Worm (Caenorhabditis elegans): ENCODE data around the gene K08D9.9.

Gene K08D9.9

ce11 chrV:3194952-3195450 lies 41.5 kb downstream of the K08D9.9 start, which contains the start of gene Y73C8B.2:
Gene Y73C8B.2 (minus strand): TSS chrV:3195002.
- TF ChIP-seq lin-35 (GFP tag; optimal IDR thresholded peaks at IDR 0.05) = peak; percentile 19 to 59
- TF ChIP-seq C16A3.4 (tag; optimal IDR thresholded peaks at IDR 0.05) = peak; percentile 22
- TF ChIP-seq blmp-1 (tag; optimal IDR thresholded peaks at IDR 0.05) = peak; percentile 42
- TF ChIP-seq nhr-47 (tag; optimal IDR thresholded peaks at IDR 0.05) = peak; percentile 9
- peak; percentile 17 to 35 for TF ChIP-seq efl-1 (optimal IDR thresholded peaks at IDR 0.05)
- peak; percentile 31 to 45 for TF ChIP-seq efl-1 (GFP tag; optimal IDR thresholded peaks at IDR 0.05 in 1 of 2)
- peak; percentile 28 for TF ChIP-seq snu-23 (GFP tag; optimal IDR thresholded peaks at IDR 0.05)
- peak; percentile 39 for TF ChIP-seq nhr-71 (tag; optimal IDR thresholded peaks at IDR 0.05)
- TF ChIP-seq nhr-85 (tag) = peak; percentile 45
- peak in 1 of 2 experiments; percentile 45 for TF ChIP-seq lsy-2 (tag; optimal IDR thresholded peaks at IDR 0.05)
- TF ChIP-seq mep-1 (tag; optimal IDR thresholded peaks at IDR 0.05) = peak; percentile 45
- TF ChIP-seq mdl-1 (tag; optimal IDR thresholded peaks at IDR 0.05) = no peak
- peak; percentile 31 for TF ChIP-seq nhr-20 (tag; optimal IDR thresholded peaks at IDR 0.05)
- TF ChIP-seq lin-14 (GFP tag; optimal IDR thresholded peaks at IDR 0.05) = peak; percentile 76
- peak; percentile 3 for TF ChIP-seq irx-1 (tag; optimal IDR thresholded peaks at IDR 0.05)
- TF ChIP-seq snpc-4 (tag; optimal IDR thresholded peaks at IDR 0.05) = no peak
- TF ChIP-seq zip-4 (GFP tag; optimal IDR thresholded peaks at IDR 0.05) = no peak
- peak; percentile 28 for TF ChIP-seq tbx-2 (tag; optimal IDR thresholded peaks at IDR 0.05)
- no peak for TF ChIP-seq vab-15 (tag; optimal IDR thresholded peaks at IDR 0.05)
- TF ChIP-seq dpl-1 (GFP tag; optimal IDR thresholded peaks at IDR 0.05) = peak in 1 of 3 experiments; percentile 67
- no peak for TF ChIP-seq lin-39 (tag; optimal IDR thresholded peaks at IDR 0.05)
- TF ChIP-seq skn-1 (tag; optimal IDR thresholded peaks at IDR 0.05) = peak; percentile 11
- TF ChIP-seq dsc-1 (tag; optimal IDR thresholded peaks at IDR 0.05) = no peak
- TF ChIP-seq lin-15B (tag; optimal IDR thresholded peaks at IDR 0.05) = peak; percentile 23

- peak; percentile 9 to 11 for TF ChIP-seq efl-1 (optimal IDR thresholded peaks at IDR 0.05)
- TF ChIP-seq efl-1 (GFP tag; optimal IDR thresholded peaks at IDR 0.05 in 1 of 2) = no peak
- peak; percentile 73 for TF ChIP-seq elt-2 (tag; optimal IDR thresholded peaks at IDR 0.05)
- peak; percentile 32 for TF ChIP-seq snu-23 (GFP tag; optimal IDR thresholded peaks at IDR 0.05)
- no peak for TF ChIP-seq mep-1 (tag; optimal IDR thresholded peaks at IDR 0.05)
- TF ChIP-seq lin-14 (GFP tag; optimal IDR thresholded peaks at IDR 0.05) = no peak
- peak; percentile 29 for TF ChIP-seq nhr-20 (tag; optimal IDR thresholded peaks at IDR 0.05)
- peak; percentile 14 for TF ChIP-seq rnt-1 (tag; optimal IDR thresholded peaks at IDR 0.05)
- no peak for TF ChIP-seq nhr-47 (tag; optimal IDR thresholded peaks at IDR 0.05)
- no peak for TF ChIP-seq hlh-17 (GFP tag; optimal IDR thresholded peaks at IDR 0.05; ENCODE audit: borderline replicate concordance)
- peak; percentile 42 for TF ChIP-seq nhr-85 (tag)
- no peak for TF ChIP-seq fos-1 (tag; optimal IDR thresholded peaks at IDR 0.05)
- peak in 2 of 6 experiments; percentile 35 to 65 for TF ChIP-seq elt-3 (tag; optimal IDR thresholded peaks at IDR 0.05)
- TF ChIP-seq pqm-1 (tag; optimal IDR thresholded peaks at IDR 0.05) = no peak
- TF ChIP-seq zag-1 (tag; optimal IDR thresholded peaks at IDR 0.05) = no peak
- peak; percentile 33 for TF ChIP-seq nhr-90 (tag; optimal IDR thresholded peaks at IDR 0.05; ENCODE audit: poor library complexity)
These were observed 43.4 kb downstream of the K08D9.9 start, which contains the start of the genes Y73C8B.3 and Y73C8B.9 for ce11 chrV:3193091-3193608. Gene Y73C8B.3 (minus strand): TSS chrV:3193237. Gene Y73C8B.9 (plus strand): TSS chrV:3193558.

- no peak for TF ChIP-seq nhr-76 (tag; optimal IDR thresholded peaks at IDR 0.05)
These were observed 48.5 kb downstream of the K08D9.9 start, which contains the start of gene lag-2 for ce11 chrV:3188043-3188442. Gene lag-2 (plus strand): TSS chrV:3188343.

Measured in whole organism, L1 larva.